Worm (Caenorhabditis elegans) whole organism, L3 larva: ENCODE measurements around the gene tir-1.

Experiments
- R02D3.7 ChIP-seq: fragments of 150-350 bp; optimal IDR thresholded peaks from 2 replicates; lab custom pipeline; 2014; ENCODE audit warnings: missing biosample characterization, missing genetic modification characterization
- aly-2 ChIP-seq: fragments of 150-350 bp; optimal IDR thresholded peaks from 2 replicates; lab custom pipeline; 2014; ENCODE audit warnings: missing biosample characterization, missing genetic modification characterization
- ama-1 ChIP-seq: fragments of 150-350 bp; optimal IDR thresholded peaks from 2 replicates; lab custom pipeline; 2018
- ceh-82 ChIP-seq: fragments of 150-350 bp; optimal IDR thresholded peaks from 2 replicates; lab custom pipeline; 2014; ENCODE audit warnings: missing biosample characterization, missing genetic modification characterization
- egl-27 ChIP-seq: sonication (generic microtip); optimal IDR thresholded peaks from 4 replicates; lab custom pipeline; 2017; ENCODE audit warnings: missing biosample characterization, missing genetic modification reagents, missing genetic modification characterization
- egl-5 ChIP-seq: fragments of 150-350 bp; optimal IDR thresholded peaks from 2 replicates; lab custom pipeline; 2017; ENCODE audit warnings: missing biosample characterization, missing genetic modification reagents, missing genetic modification characterization, inconsistent platforms
- fos-1 ChIP-seq: fragments of 150-350 bp; optimal IDR thresholded peaks from 2 replicates; lab custom pipeline; 2014; ENCODE audit warnings: missing biosample characterization, missing genetic modification characterization
- nhr-12 ChIP-seq: fragments of 150-350 bp; optimal IDR thresholded peaks from 2 replicates; lab custom pipeline; 2014; ENCODE audit warnings: missing biosample characterization, missing genetic modification characterization
- nhr-237 ChIP-seq: fragments of 150-350 bp; optimal IDR thresholded peaks from 2 replicates; lab custom pipeline; 2014; ENCODE audit warnings: missing biosample characterization, missing genetic modification characterization
- nhr-77 ChIP-seq: fragments of 150-350 bp; optimal IDR thresholded peaks from 2 replicates; lab custom pipeline; 2014; ENCODE audit warnings: missing biosample characterization, missing genetic modification characterization
- pha-4 ChIP-seq: fragments of 150-350 bp; optimal IDR thresholded peaks from 2 replicates; lab custom pipeline; 2014; ENCODE audit warnings: missing biosample characterization, missing genetic modification reagents, missing genetic modification characterization
- snpc-4 ChIP-seq: fragments of 150-350 bp; optimal IDR thresholded peaks from 2 replicates; lab custom pipeline; 2014; ENCODE audit warnings: missing biosample characterization, missing genetic modification characterization
- unc-62 ChIP-seq: fragments of 150-350 bp; sonication (generic microtip); optimal IDR thresholded peaks from 4 replicates; lab custom pipeline; 2014; ENCODE audit warnings: missing biosample characterization, missing genetic modification reagents, missing genetic modification characterization
- zag-1 ChIP-seq: fragments of 150-350 bp; optimal IDR thresholded peaks from 2 replicates; lab custom pipeline; 2014; ENCODE audit warnings: missing biosample characterization, missing genetic modification characterization

DNA sequence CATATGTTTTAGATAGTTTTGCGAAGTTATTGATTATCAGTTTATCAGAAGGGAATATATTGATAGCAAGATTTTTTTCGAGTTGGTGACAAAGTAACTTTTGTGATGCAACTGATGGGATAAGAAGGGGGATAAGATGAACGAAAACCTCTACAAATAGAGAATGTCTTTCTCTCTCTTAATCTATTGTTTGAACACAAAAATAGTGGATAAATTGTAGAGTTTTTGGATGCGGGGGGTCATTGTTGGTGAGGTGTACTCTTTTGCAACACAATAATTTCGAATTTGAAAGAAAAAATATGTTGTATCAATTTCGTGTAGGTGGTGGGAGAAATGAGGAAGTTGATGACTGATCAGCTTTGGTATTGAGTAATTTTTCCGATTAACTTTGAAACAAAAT, 24.7 kb upstream of the tir-1 start, which contains the start of gene ZK1058.9:
- TF ChIP-seq nhr-77 (tag; lab: Kevin White, UChicago) (no peak), unc-62 (GFP tag; lab: Kevin White, UChicago) (no peak), pha-4 (tag; lab: Kevin White, UChicago) (no peak), zag-1 (tag; lab: Kevin White, UChicago) (no peak), ceh-82 (tag; lab: Kevin White, UChicago) (no peak), R02D3.7 (tag; lab: Kevin White, UChicago) (no peak), aly-2 (tag; lab: Kevin White, UChicago) (no peak), snpc-4 (tag; lab: Kevin White, UChicago) (no peak), nhr-12 (tag; lab: Kevin White, UChicago) (no peak), ama-1 (lab: Kevin White, UChicago) (no peak), egl-27 (tag; lab: Kevin White, UChicago) (no peak), nhr-237 (tag; lab: Kevin White, UChicago) (no peak), fos-1 (tag; lab: Kevin White, UChicago) (no peak), egl-5 (tag; lab: Kevin White, UChicago) (no peak)
